Worm (Caenorhabditis elegans) whole organism, early embryonic: ENCODE results near the gene rde-12.

Experiments used
- F13C5.2 ChIP-seq: sonication (generic microtip); optimal IDR thresholded peaks from 2 replicates; lab custom pipeline; 2017; ENCODE audit warnings: mild to moderate bottlenecking, missing genetic modification characterization, inconsistent platforms, missing compliant biosample characterization
- ets-7 ChIP-seq: sonication (generic microtip); optimal IDR thresholded peaks from 2 replicates; lab custom pipeline; 2016; ENCODE audit warnings: missing genotype, missing genetic modification characterization, missing compliant biosample characterization
- flt-1 ChIP-seq: fragments of 200-800 bp; sonication (Bioruptor generic); IDR thresholded peaks from 2 replicates; pipeline ENCODE4 v1.3.6; 2022; ENCODE audit warnings: missing genetic modification characterization, missing compliant biosample characterization
- hmg-4 ChIP-seq: fragments of 200-800 bp; sonication (Bioruptor generic); optimal IDR thresholded peaks from 2 replicates; lab custom pipeline; 2018; ENCODE audit warnings: mild to moderate bottlenecking, missing genetic modification characterization, missing compliant biosample characterization
- tbx-11 ChIP-seq: fragments of 200-800 bp; sonication (Bioruptor generic); IDR thresholded peaks from 2 replicates; pipeline ENCODE4 v1.3.6; 2022; ENCODE audit warnings: missing genetic modification characterization, missing compliant biosample characterization

DNA sequence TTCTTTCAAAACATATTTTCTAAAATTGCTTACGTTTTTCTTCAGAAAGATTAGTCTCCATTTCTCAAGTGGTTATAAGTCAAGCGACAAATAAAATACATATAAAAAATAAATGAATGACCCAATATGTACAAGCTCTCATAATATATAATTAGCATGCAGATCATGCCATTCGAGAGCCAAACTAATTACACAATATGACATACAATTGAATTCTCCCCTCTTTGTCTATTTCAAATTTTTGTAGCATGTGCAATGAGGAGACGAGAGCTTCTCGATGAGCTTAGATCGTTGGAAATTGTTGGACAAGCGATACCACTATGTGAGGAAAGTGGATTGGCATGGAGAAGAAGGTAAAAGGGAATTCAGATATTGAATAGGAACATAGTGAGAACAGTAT lies 42.1 kb downstream of the rde-12 start, which contains the start of gene hlh-34:
- TF ChIP-seq tbx-11 (GFP tag; lab: Robert Waterston, UW) = no peak
- no peak for TF ChIP-seq flt-1 (GFP tag; lab: Robert Waterston, UW)
- TF ChIP-seq F13C5.2 (tag; lab: Kevin White, UChicago) = no peak
- TF ChIP-seq ets-7 (tag; lab: Kevin White, UChicago) = no peak
- no peak for TF ChIP-seq hmg-4 (GFP tag; lab: Kevin White, UChicago)
